Fruit fly (Drosophila melanogaster) whole organism, prepupa: ENCODE results near the gene CG1998.

Experiments
- CG10669 ChIP-seq: fragments of 200-800 bp; sonication (Bioruptor generic); optimal IDR thresholded peaks from 3 replicates; lab custom pipeline; 2018; ENCODE audit warnings: missing biosample characterization, mild to moderate bottlenecking, missing genetic modification characterization, moderate library complexity
- CG11294 ChIP-seq: fragments of 200-800 bp; sonication (Bioruptor generic); IDR thresholded peaks from 2 replicates; pipeline ENCODE4 v1.3.6; 2022; ENCODE audit warnings: missing biosample characterization, missing genetic modification characterization
- CG11762 ChIP-seq: fragments of 200-800 bp; sonication (Bioruptor generic); optimal IDR thresholded peaks from 3 replicates; lab custom pipeline; 2016; ENCODE audit warnings: missing biosample characterization, missing genetic modification characterization; ENCODE audit not compliant: insufficient read depth
- CG11902 ChIP-seq: fragments of 200-800 bp; sonication (Bioruptor generic); optimal IDR thresholded peaks from 3 replicates; lab custom pipeline; 2016; ENCODE audit warnings: missing biosample characterization, missing genetic modification characterization
- CG15336 ChIP-seq: fragments of 200-800 bp; sonication (Bioruptor generic); IDR thresholded peaks from 2 replicates; pipeline ENCODE4 v1.3.6; 2022; ENCODE audit warnings: missing biosample characterization, missing genetic modification characterization
- CG16779 ChIP-seq: fragments of 200-800 bp; sonication (Bioruptor generic); optimal IDR thresholded peaks from 3 replicates; lab custom pipeline; 2017; ENCODE audit warnings: missing biosample characterization, mild to moderate bottlenecking, missing genetic modification characterization
- CG31627 ChIP-seq: fragments of 200-800 bp; sonication (Bioruptor generic); optimal IDR thresholded peaks from 3 replicates; lab custom pipeline; 2016; ENCODE audit warnings: missing biosample characterization, missing genetic modification characterization
- CG32006 ChIP-seq: fragments of 200-800 bp; sonication (Bioruptor generic); optimal IDR thresholded peaks from 3 replicates; lab custom pipeline; 2017; ENCODE audit warnings: missing biosample characterization, mild to moderate bottlenecking, missing genetic modification characterization
- CG34406 ChIP-seq: fragments of 200-800 bp; sonication (Bioruptor generic); optimal IDR thresholded peaks from 3 replicates; lab custom pipeline; 2016; ENCODE audit warnings: missing biosample characterization, missing genetic modification characterization
- CG3919 ChIP-seq: fragments of 200-800 bp; sonication (Bioruptor generic); optimal IDR thresholded peaks from 3 replicates; lab custom pipeline; 2016; ENCODE audit warnings: missing biosample characterization, missing genetic modification characterization
- CG4318 ChIP-seq: fragments of 200-800 bp; sonication (Bioruptor generic); optimal IDR thresholded peaks from 3 replicates; lab custom pipeline; 2017; ENCODE audit warnings: missing biosample characterization, mild to moderate bottlenecking, missing genetic modification characterization
- CG6163 ChIP-seq: fragments of 200-800 bp; sonication (Bioruptor generic); IDR thresholded peaks from 3 replicates; pipeline ENCODE4 v1.3.6; 2022; ENCODE audit warnings: missing biosample characterization, missing genetic modification characterization
- CG6276 ChIP-seq: fragments of 200-800 bp; sonication (Bioruptor generic); optimal IDR thresholded peaks from 2 replicates; lab custom pipeline; 2017; ENCODE audit warnings: missing biosample characterization, mild to moderate bottlenecking, missing genetic modification characterization
- CG6792 ChIP-seq: fragments of 200-800 bp; sonication (Bioruptor generic); optimal IDR thresholded peaks from 3 replicates; lab custom pipeline; 2016; ENCODE audit warnings: missing biosample characterization, missing genetic modification characterization
- CG6854 ChIP-seq: fragments of 200-800 bp; sonication (Bioruptor generic); optimal IDR thresholded peaks from 2 replicates; lab custom pipeline; 2017; ENCODE audit warnings: missing biosample characterization, mild to moderate bottlenecking, missing genetic modification characterization
- CG8119 ChIP-seq: fragments of 200-800 bp; sonication (Bioruptor generic); IDR thresholded peaks from 3 replicates; pipeline ENCODE4 v1.3.6; 2022; ENCODE audit warnings: missing biosample characterization, missing genetic modification characterization
- CG8319 ChIP-seq: fragments of 200-800 bp; sonication (Bioruptor generic); optimal IDR thresholded peaks from 3 replicates; lab custom pipeline; 2016; ENCODE audit warnings: missing biosample characterization, missing genetic modification characterization
- CG8632 ChIP-seq: fragments of 200-800 bp; sonication (Bioruptor generic); optimal IDR thresholded peaks from 3 replicates; lab custom pipeline; 2016; ENCODE audit warnings: missing biosample characterization, missing genetic modification characterization
- Eip75B ChIP-seq: fragments of 200-800 bp; sonication (Bioruptor generic); optimal IDR thresholded peaks from 3 replicates; lab custom pipeline; 2016; ENCODE audit warnings: missing biosample characterization, missing genetic modification characterization
- Eip78C ChIP-seq: fragments of 200-800 bp; sonication (Bioruptor generic); peaks from one replicate; lab custom pipeline; 2016; ENCODE audit warnings: missing biosample characterization, missing genetic modification characterization
- Ets96B ChIP-seq: fragments of 200-800 bp; optimal IDR thresholded peaks from 2 replicates; lab custom pipeline; 2019; ENCODE audit warnings: missing biosample characterization, mild to moderate bottlenecking, missing genetic modification characterization, moderate library complexity
- Hr38 ChIP-seq: sonication (Bioruptor generic); optimal IDR thresholded peaks from 2 replicates; lab custom pipeline; 2016; ENCODE audit warnings: missing biosample characterization, missing genetic modification characterization
- Hr39 ChIP-seq: fragments of 200-800 bp; sonication (Bioruptor generic); optimal IDR thresholded peaks from 2 replicates; lab custom pipeline; 2016; ENCODE audit warnings: missing biosample characterization, missing genetic modification characterization
- Hr4 ChIP-seq: fragments of 200-800 bp; sonication (Bioruptor generic); optimal IDR thresholded peaks from 3 replicates; lab custom pipeline; 2016; ENCODE audit warnings: missing biosample characterization, missing genetic modification characterization
- Lpt ChIP-seq: fragments of 200-800 bp; sonication (Bioruptor generic); optimal IDR thresholded peaks from 3 replicates; lab custom pipeline; 2016; ENCODE audit warnings: missing biosample characterization, missing genetic modification characterization
- OdsH ChIP-seq: fragments of 200-800 bp; sonication (Bioruptor generic); optimal IDR thresholded peaks from 3 replicates; lab custom pipeline; 2016; ENCODE audit warnings: missing biosample characterization, missing genetic modification characterization
- Smox ChIP-seq: fragments of 200-800 bp; sonication (Bioruptor generic); optimal IDR thresholded peaks from 3 replicates; lab custom pipeline; 2016; ENCODE audit warnings: missing biosample characterization, missing genetic modification characterization
- Sox102F ChIP-seq: fragments of 200-800 bp; sonication (Bioruptor generic); optimal IDR thresholded peaks from 2 replicates; lab custom pipeline; 2016; ENCODE audit warnings: missing biosample characterization, mild to moderate bottlenecking, missing genetic modification characterization
- Sox15 ChIP-seq: fragments of 200-800 bp; sonication (Bioruptor generic); optimal IDR thresholded peaks from 3 replicates; lab custom pipeline; 2016; ENCODE audit warnings: missing biosample characterization, missing genetic modification characterization
- achi ChIP-seq: fragments of 200-800 bp; sonication (Bioruptor generic); optimal IDR thresholded peaks from 3 replicates; lab custom pipeline; 2016; ENCODE audit warnings: missing biosample characterization, missing genetic modification characterization
- acj6 ChIP-seq: fragments of 200-800 bp; sonication (Bioruptor generic); optimal IDR thresholded peaks from 3 replicates; lab custom pipeline; 2016; ENCODE audit warnings: missing biosample characterization, missing genetic modification characterization
- cyc ChIP-seq: fragments of 200-800 bp; sonication (Bioruptor generic); optimal IDR thresholded peaks from 3 replicates; lab custom pipeline; 2016; ENCODE audit warnings: missing biosample characterization, missing genetic modification characterization
- dsx ChIP-seq: fragments of 200-800 bp; optimal IDR thresholded peaks from 3 replicates; lab custom pipeline; 2019; ENCODE audit warnings: missing biosample characterization, mild to moderate bottlenecking, missing genetic modification characterization, moderate library complexity; ENCODE audit not compliant: poor library complexity, severe bottlenecking
- eg ChIP-seq: fragments of 200-800 bp; sonication (Bioruptor generic); IDR thresholded peaks from 3 replicates; pipeline ENCODE4 v1.3.6; 2022; ENCODE audit warnings: missing biosample characterization, missing genetic modification characterization
- esn ChIP-seq: fragments of 200-800 bp; sonication (Bioruptor generic); optimal IDR thresholded peaks from 2 replicates; lab custom pipeline; 2016; ENCODE audit warnings: missing biosample characterization, mild to moderate bottlenecking, missing genetic modification characterization, moderate library complexity
- fd59A ChIP-seq: fragments of 200-800 bp; sonication (Bioruptor generic); optimal IDR thresholded peaks from 2 replicates; lab custom pipeline; 2017; ENCODE audit warnings: missing biosample characterization, mild to moderate bottlenecking, missing genetic modification characterization, missing genetic modification reagents
- fd85E ChIP-seq: fragments of 200-800 bp; sonication (Bioruptor generic); optimal IDR thresholded peaks from 3 replicates; lab custom pipeline; 2016; ENCODE audit warnings: missing biosample characterization, missing genetic modification characterization
- fkh ChIP-seq: fragments of 200-800 bp; sonication (Bioruptor generic); optimal IDR thresholded peaks from 3 replicates; lab custom pipeline; 2017; ENCODE audit warnings: missing biosample characterization, mild to moderate bottlenecking, missing genetic modification characterization, moderate library complexity
- lz ChIP-seq: fragments of 200-800 bp; sonication (Bioruptor generic); optimal IDR thresholded peaks from 3 replicates; lab custom pipeline; 2016; ENCODE audit warnings: missing biosample characterization, missing genetic modification characterization
- net ChIP-seq: fragments of 200-800 bp; sonication (Bioruptor generic); optimal IDR thresholded peaks from 3 replicates; lab custom pipeline; 2016; ENCODE audit warnings: missing biosample characterization, missing genetic modification characterization
- pdm3 ChIP-seq: fragments of 200-800 bp; sonication (Bioruptor generic); optimal IDR thresholded peaks from 3 replicates; lab custom pipeline; 2016; ENCODE audit warnings: missing biosample characterization, missing genetic modification characterization
- spab ChIP-seq: fragments of 200-800 bp; sonication (Bioruptor generic); optimal IDR thresholded peaks from 2 replicates; lab custom pipeline; 2017; ENCODE audit warnings: missing biosample characterization, mild to moderate bottlenecking, missing genetic modification characterization, missing genetic modification reagents
- ss ChIP-seq, 2 experiments: fragments of 200-800 bp; sonication (Bioruptor generic); optimal IDR thresholded peaks; 2 replicates in 1 of 2; 3 replicates in 1 of 2; lab custom pipeline; 2017 to 2018; ENCODE audit warnings: mild to moderate bottlenecking in 2 of 2, missing biosample characterization in 2 of 2, missing genetic modification characterization in 2 of 2, moderate library complexity in 1 of 2
- svp ChIP-seq: fragments of 200-800 bp; sonication (Bioruptor generic); peaks from one replicate; lab custom pipeline; 2016; ENCODE audit warnings: missing biosample characterization, missing genetic modification characterization
- topi ChIP-seq: fragments of 200-800 bp; sonication (Bioruptor generic); optimal IDR thresholded peaks from 3 replicates; lab custom pipeline; 2016; ENCODE audit warnings: missing biosample characterization, missing genetic modification characterization
- vri ChIP-seq: fragments of 200-800 bp; sonication (Bioruptor generic); optimal IDR thresholded peaks from 3 replicates; lab custom pipeline; 2016; ENCODE audit warnings: missing biosample characterization, mild to moderate bottlenecking, missing genetic modification characterization

CG1998 gene

dm6 chrX:13370306-13370705 is 42.6 kb downstream of the CG1998 start, which contains the start of gene CG1640:
TSS of gene CG1640 (plus strand) at chrX:13370606.
- TF ChIP-seq CG8632 (GFP tag; lab: Kevin White, UChicago) (no peak), CG16779 (tag; lab: Kevin White, UChicago) (no peak), net (GFP tag; lab: Kevin White, UChicago) (no peak), CG3919 (GFP tag; lab: Kevin White, UChicago) (no peak), Ets96B (no peak), CG6163 (GFP tag; lab: Robert Waterston, UW) (no peak), vri (GFP tag; lab: Kevin White, UChicago) (no peak), CG8119 (GFP tag; lab: Robert Waterston, UW) (no peak)

dm6 chrX:13369438-13369837 is 43.4 kb downstream of the CG1998 start:
- TF ChIP-seq CG8319 (GFP tag; lab: Kevin White, UChicago) (no peak), CG10669 (GFP tag; lab: Kevin White, UChicago) (no peak), CG6854 (no peak), fd59A (GFP tag; lab: Kevin White, UChicago) (no peak), CG6163 (GFP tag; lab: Robert Waterston, UW) (no peak), CG32006 (no peak), CG8119 (GFP tag; lab: Robert Waterston, UW) (no peak), Hr38 (no peak), esn (no peak), OdsH (GFP tag; lab: Kevin White, UChicago) (no peak), net (GFP tag; lab: Kevin White, UChicago) (no peak), acj6 (GFP tag; lab: Kevin White, UChicago) (no peak), Sox15 (no peak), Ets96B (no peak), CG11294 (GFP tag; lab: Robert Waterston, UW) (no peak)

dm6 chrX:13368149-13368548 is 44.7 kb downstream of the CG1998 start, which contains the start of gene dmrt11E:
TSS of gene dmrt11E (plus strand) at chrX:13368191.
- TF ChIP-seq CG31627 (GFP tag; lab: Kevin White, UChicago) = no peak
- no peak for TF ChIP-seq esn
- peak; percentile 60 for TF ChIP-seq Ets96B
- no peak for TF ChIP-seq CG11762 (GFP tag; lab: Kevin White, UChicago)
- peak; percentile 27 for TF ChIP-seq acj6 (GFP tag; lab: Kevin White, UChicago)
- no peak for TF ChIP-seq CG6854
- no peak for TF ChIP-seq svp (GFP tag; lab: Kevin White, UChicago)
- no peak for TF ChIP-seq Hr39 (GFP tag; lab: Kevin White, UChicago)
- peak; percentile 31 for TF ChIP-seq achi
- TF ChIP-seq ss (GFP tag; optimal IDR thresholded peaks at IDR 0.05; lab: Kevin White, UChicago) = peak; percentile 41 to 46
- no peak for TF ChIP-seq lz (GFP tag; lab: Kevin White, UChicago)
- no peak for TF ChIP-seq CG6276 (GFP tag; lab: Kevin White, UChicago)
- TF ChIP-seq fd59A (GFP tag; lab: Kevin White, UChicago) = peak; percentile 20
- TF ChIP-seq Sox15 = no peak
- TF ChIP-seq Eip75B (GFP tag; lab: Kevin White, UChicago) = no peak
- no peak for TF ChIP-seq fkh (GFP tag; lab: Kevin White, UChicago)
- peak; percentile 14 for TF ChIP-seq Lpt (GFP tag; lab: Kevin White, UChicago)
- no peak for TF ChIP-seq topi
- TF ChIP-seq CG8119 (GFP tag; lab: Robert Waterston, UW) = 0 out of 3 replicates have a peak, but pooled peaks have one; percentile 33
- TF ChIP-seq cyc (GFP tag; lab: Kevin White, UChicago) = no peak
- TF ChIP-seq CG11902 (GFP tag; lab: Kevin White, UChicago) = no peak
- TF ChIP-seq dsx (GFP tag; lab: Kevin White, UChicago) = peak; percentile 64
- peak; percentile 66 for TF ChIP-seq CG15336 (GFP tag; lab: Robert Waterston, UW)
- TF ChIP-seq Hr4 (GFP tag; lab: Kevin White, UChicago) = no peak
- no peak for TF ChIP-seq Hr38
- TF ChIP-seq Smox (GFP tag; lab: Kevin White, UChicago) = no peak
- no peak for TF ChIP-seq net (GFP tag; lab: Kevin White, UChicago)
- peak; percentile 21 for TF ChIP-seq CG34406 (GFP tag; lab: Kevin White, UChicago)
- peak; percentile 21 for TF ChIP-seq CG32006
- 0 out of 3 replicates have a peak, but pooled peaks have one; percentile 54 for TF ChIP-seq eg
- TF ChIP-seq CG10669 (GFP tag; lab: Kevin White, UChicago) = peak; percentile 49
- TF ChIP-seq Sox102F (GFP tag; lab: Kevin White, UChicago) = no peak
- TF ChIP-seq pdm3 = peak; percentile 22
- peak; percentile 61 for TF ChIP-seq CG6163 (GFP tag; lab: Robert Waterston, UW)
- peak; percentile 36 for TF ChIP-seq spab (GFP tag; lab: Kevin White, UChicago)
- no peak for TF ChIP-seq fd85E (GFP tag; lab: Kevin White, UChicago)
- no peak for TF ChIP-seq CG4318
- TF ChIP-seq CG6792 (GFP tag; lab: Kevin White, UChicago) = no peak
- no peak for TF ChIP-seq CG11294 (GFP tag; lab: Robert Waterston, UW)
- peak; percentile 70 for TF ChIP-seq Eip78C
